Worm (Caenorhabditis elegans): ENCODE measurements around the gene Y37A1A.3.
A peak's percentile ranks its signal among the peaks of the same experiment; 100 is the strongest.

The Y37A1A.3 gene

DNA sequence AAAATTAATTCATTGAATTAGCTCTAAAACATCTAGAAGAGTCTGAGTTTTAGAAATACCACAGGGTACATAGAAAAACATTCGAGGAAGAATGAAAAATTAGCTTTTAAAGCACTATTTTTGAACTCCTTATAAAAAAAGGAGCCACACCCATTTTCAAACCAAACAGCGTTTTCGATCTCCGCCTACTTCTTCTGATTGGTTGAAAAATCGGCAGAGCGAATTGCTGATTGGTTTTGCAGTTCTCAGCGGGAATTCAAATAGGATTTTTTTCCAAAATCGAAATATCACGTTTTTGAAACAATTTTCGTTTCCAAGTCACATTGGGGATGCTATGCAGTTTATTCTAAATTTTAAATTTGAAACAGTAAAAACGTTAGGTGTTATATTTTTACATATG is 24.6 kb downstream of the Y37A1A.3 start:
- TF ChIP-seq nhr-23 (tag; optimal IDR thresholded peaks at IDR 0.05): no peak
- TF ChIP-seq elt-3 (tag; optimal IDR thresholded peaks at IDR 0.05): no peak
- TF ChIP-seq nhr-10 (tag; optimal IDR thresholded peaks at IDR 0.05): no peak
- no peak for TF ChIP-seq crh-2 (tag; optimal IDR thresholded peaks at IDR 0.05)
- no peak for TF ChIP-seq lin-11 (tag; optimal IDR thresholded peaks at IDR 0.05)
- no peak for TF ChIP-seq unc-62 (GFP tag; optimal IDR thresholded peaks at IDR 0.05)
- no peak for TF ChIP-seq nhr-77 (tag; optimal IDR thresholded peaks at IDR 0.05)
- no peak for TF ChIP-seq nhr-25 (tag; optimal IDR thresholded peaks at IDR 0.05)
- TF ChIP-seq blmp-1 (tag; optimal IDR thresholded peaks at IDR 0.05; ENCODE audit: insufficient read depth): no peak
- no peak for TF ChIP-seq F13H6.1 (tag; optimal IDR thresholded peaks at IDR 0.05)
- no peak for TF ChIP-seq snpc-4 (tag; optimal IDR thresholded peaks at IDR 0.05)

DNA sequence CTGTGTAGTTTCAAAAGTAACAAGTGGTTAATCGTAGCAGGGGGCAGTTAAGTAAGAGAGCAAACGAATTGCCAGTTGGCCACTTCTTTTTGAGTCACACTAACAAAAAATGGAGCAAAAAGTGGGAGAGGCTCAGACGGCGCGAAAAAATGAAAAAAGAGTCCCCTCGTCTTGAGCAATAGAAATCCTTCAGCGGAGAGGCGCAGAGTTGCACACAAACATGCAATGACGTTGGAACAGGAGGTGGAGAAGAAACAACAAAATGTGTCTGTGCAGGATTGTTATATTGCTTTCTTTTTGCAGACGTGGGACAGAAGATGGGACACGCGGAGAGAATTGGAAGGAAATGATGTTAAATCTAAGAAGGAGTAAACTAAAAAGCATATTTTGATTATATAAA is 25.0 kb downstream of the Y37A1A.3 start:
- TF ChIP-seq lsy-2 (tag; optimal IDR thresholded peaks at IDR 0.05): peak; percentile 6 to 73
- TF ChIP-seq unc-55 (GFP tag; optimal IDR thresholded peaks at IDR 0.05): peak; percentile 78
- TF ChIP-seq C34F6.9 (tag; optimal IDR thresholded peaks at IDR 0.05): peak; percentile 71
- TF ChIP-seq lin-11 (tag; optimal IDR thresholded peaks at IDR 0.05): peak; percentile 13
- TF ChIP-seq crh-2 (tag; optimal IDR thresholded peaks at IDR 0.05): peak; percentile 38
- TF ChIP-seq egl-27 (tag; optimal IDR thresholded peaks at IDR 0.05): no peak
- no peak for TF ChIP-seq sma-3 (GFP tag; optimal IDR thresholded peaks at IDR 0.05)
- TF ChIP-seq zag-1 (tag; optimal IDR thresholded peaks at IDR 0.05): peak; percentile 41
- TF ChIP-seq F13H6.1 (tag; optimal IDR thresholded peaks at IDR 0.05): peak; percentile 65
- TF ChIP-seq elt-3 (tag; optimal IDR thresholded peaks at IDR 0.05): no peak
- TF ChIP-seq peb-1 (tag; optimal IDR thresholded peaks at IDR 0.05): no peak
- no peak for TF ChIP-seq alr-1 (tag; optimal IDR thresholded peaks at IDR 0.05)
- peak; percentile 97 for TF ChIP-seq nhr-129 (tag; optimal IDR thresholded peaks at IDR 0.05)
- TF ChIP-seq sma-9 (GFP tag; optimal IDR thresholded peaks at IDR 0.05): peak; percentile 11
- TF ChIP-seq sma-9 (tag; optimal IDR thresholded peaks at IDR 0.05): no peak
- TF ChIP-seq Y55F3AM.14 (GFP tag; optimal IDR thresholded peaks at IDR 0.05): peak; percentile 47

DNA sequence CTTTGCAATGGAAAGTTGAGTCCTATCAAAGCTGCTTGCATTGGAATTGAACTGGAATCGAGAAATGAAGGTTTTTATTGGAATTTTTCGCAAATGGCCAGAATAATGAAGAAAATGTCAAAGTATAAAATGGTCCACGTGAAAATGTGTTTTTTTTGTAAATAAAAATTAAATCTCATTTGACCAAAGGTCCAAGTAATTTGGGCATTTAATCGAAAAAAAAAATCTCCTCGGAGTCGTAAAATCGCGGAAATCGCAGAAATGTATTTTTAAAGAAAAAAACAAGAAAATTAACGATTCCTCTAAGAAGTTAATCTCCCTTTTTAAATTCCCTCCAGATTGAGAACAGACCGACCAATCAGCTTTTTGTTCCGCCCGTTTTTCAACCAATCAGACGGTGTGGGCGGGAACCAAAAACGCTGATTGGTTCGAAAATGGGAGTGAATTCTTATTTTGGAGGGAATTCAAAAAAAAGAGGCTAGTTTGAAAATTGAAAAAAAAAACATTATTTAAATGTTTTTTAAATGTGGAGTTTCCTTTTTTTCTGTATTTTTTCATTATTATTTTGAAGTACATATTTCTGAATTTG is 26.0 kb downstream of the Y37A1A.3 start, which contains the start of gene prdh-1:
prdh-1 (minus strand) TSS at position 51 of the 589 bp plus-strand sequence.
- no peak for TF ChIP-seq sma-9 (GFP tag; optimal IDR thresholded peaks at IDR 0.05)
- TF ChIP-seq sma-9 (tag; optimal IDR thresholded peaks at IDR 0.05): no peak
- TF ChIP-seq nhr-11 (tag; optimal IDR thresholded peaks at IDR 0.05): no peak
- TF ChIP-seq crh-2 (tag; optimal IDR thresholded peaks at IDR 0.05): no peak
- no peak for TF ChIP-seq aly-2 (tag; optimal IDR thresholded peaks at IDR 0.05)
- no peak for TF ChIP-seq gmeb-1 (tag; optimal IDR thresholded peaks at IDR 0.05)
- no peak for TF ChIP-seq nhr-21 (tag; optimal IDR thresholded peaks at IDR 0.05)
- TF ChIP-seq peb-1 (tag; optimal IDR thresholded peaks at IDR 0.05): no peak
- no peak for TF ChIP-seq sem-4 (tag; optimal IDR thresholded peaks at IDR 0.05)
- TF ChIP-seq F13H6.1 (tag; optimal IDR thresholded peaks at IDR 0.05): no peak

DNA sequence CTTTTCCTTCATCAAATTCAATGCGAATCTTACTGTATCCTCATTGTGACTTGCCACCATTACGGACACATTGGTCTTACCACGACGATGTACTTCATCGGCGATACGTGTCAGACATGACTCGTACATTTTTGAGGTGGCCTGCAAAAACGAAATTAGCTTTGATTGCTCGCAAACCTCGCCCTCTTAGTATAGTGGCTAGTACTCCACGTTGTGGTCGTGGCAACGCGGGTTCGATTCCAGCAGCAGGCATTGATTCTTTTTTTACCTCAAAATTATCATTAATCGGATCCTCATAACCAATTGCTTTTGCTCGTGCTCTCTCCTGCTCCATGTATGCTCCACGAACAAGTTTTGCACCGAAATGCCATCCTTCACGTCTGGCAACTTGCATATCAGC is 32.6 kb downstream of the Y37A1A.3 start:
- TF ChIP-seq nhr-129 (tag; optimal IDR thresholded peaks at IDR 0.05) (peak; percentile 15), lsy-2 (tag; optimal IDR thresholded peaks at IDR 0.05) (no peak), nhr-11 (tag; optimal IDR thresholded peaks at IDR 0.05) (no peak)

DNA sequence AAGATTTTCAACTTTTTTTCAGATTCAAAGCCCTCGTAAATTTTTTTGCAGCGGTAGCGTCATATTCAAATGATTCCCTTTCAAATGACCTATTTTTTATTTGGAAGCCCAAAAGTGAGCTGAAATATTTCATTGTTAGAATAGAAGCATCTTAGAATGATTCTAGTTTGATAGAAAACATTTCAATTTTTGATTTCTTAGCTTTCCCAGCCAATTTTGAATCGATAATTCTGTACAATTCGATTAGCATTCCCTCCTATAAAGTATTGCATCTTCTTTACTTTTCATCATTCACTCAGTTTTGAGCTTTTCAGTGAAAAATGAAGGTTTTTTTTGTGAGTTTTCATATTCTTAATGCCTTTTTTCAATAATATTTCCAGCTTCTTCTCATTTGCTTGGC is 35.9 kb downstream of the Y37A1A.3 start, which contains the start of gene B0513.90:
B0513.90 (plus strand) TSS at position 301 of the 400 bp plus-strand sequence.
- no peak for TF ChIP-seq snpc-4 (tag; optimal IDR thresholded peaks at IDR 0.05)
- TF ChIP-seq unc-39 (tag; optimal IDR thresholded peaks at IDR 0.05): no peak

DNA sequence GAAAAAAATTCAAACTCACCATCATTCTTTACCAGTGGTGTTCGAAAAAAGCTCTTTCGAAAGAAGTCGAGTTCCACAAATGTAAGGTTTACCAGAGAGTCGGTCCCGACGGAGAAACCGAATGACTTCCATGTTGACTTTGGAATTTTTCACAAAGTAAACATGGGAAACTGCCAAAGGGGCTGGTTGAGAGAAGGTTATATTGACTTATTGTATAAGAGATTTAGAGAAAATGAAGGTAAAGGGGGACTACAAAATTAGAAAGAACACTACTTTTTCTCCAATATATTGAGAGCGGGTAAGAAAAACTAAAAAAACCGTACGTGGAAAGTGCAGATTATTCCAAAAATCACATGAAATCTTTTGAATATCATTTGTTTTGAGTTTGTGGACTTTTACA is 37.5 kb downstream of the Y37A1A.3 start, which contains the start of gene vamp-8:
vamp-8 (minus strand) TSS at position 25 of the 400 bp plus-strand sequence.
- TF ChIP-seq lin-13 (GFP tag; optimal IDR thresholded peaks at IDR 0.05) (no peak), sma-3 (GFP tag; optimal IDR thresholded peaks at IDR 0.05) (no peak), nhr-129 (tag; optimal IDR thresholded peaks at IDR 0.05) (peak; percentile 58), dmd-4 (tag; optimal IDR thresholded peaks at IDR 0.05) (no peak)

All from whole organism, L2 larva.